Fruit fly (Drosophila melanogaster) whole organism, embryonic: ENCODE results near the gene CG32708.

Source experiments
- Abd-B ChIP-seq: fragments of 200-800 bp; sonication (Bioruptor generic); optimal IDR thresholded peaks from 2 replicates; lab custom pipeline; 2018; ENCODE audit warnings: missing biosample characterization, mild to moderate bottlenecking, missing genetic modification characterization, moderate library complexity
- Atf3 ChIP-seq: fragments of 200-800 bp; sonication (Bioruptor generic); optimal IDR thresholded peaks from 3 replicates; lab custom pipeline; 2016; ENCODE audit warnings: missing biosample characterization, missing genetic modification characterization
- Atf6 ChIP-seq: fragments of 200-800 bp; sonication (Bioruptor generic); IDR thresholded peaks from 2 replicates; pipeline ENCODE4 v1.3.6; 2022; ENCODE audit warnings: missing biosample characterization, missing genetic modification characterization
- CG10565 ChIP-seq: fragments of 200-800 bp; sonication (Bioruptor generic); optimal IDR thresholded peaks from 3 replicates; lab custom pipeline; 2016; ENCODE audit warnings: missing biosample characterization, mild to moderate bottlenecking, missing genetic modification characterization
- CG14014 ChIP-seq: fragments of 200-800 bp; sonication (Bioruptor generic); IDR thresholded peaks from 2 replicates; pipeline ENCODE4 v1.3.6; 2022; ENCODE audit warnings: missing biosample characterization, missing genetic modification characterization
- CG14710 ChIP-seq: fragments of 200-800 bp; sonication (Bioruptor generic); optimal IDR thresholded peaks from 3 replicates; lab custom pipeline; 2019; ENCODE audit warnings: missing biosample characterization, mild to moderate bottlenecking, missing genetic modification characterization, moderate library complexity
- CG16779 ChIP-seq: fragments of 200-800 bp; sonication (Bioruptor generic); IDR thresholded peaks from 2 replicates; pipeline ENCODE4 v1.3.6; 2022; ENCODE audit warnings: missing biosample characterization, missing genetic modification characterization
- CG17568 ChIP-seq: fragments of 200-800 bp; sonication (Bioruptor generic); optimal IDR thresholded peaks from 2 replicates; lab custom pipeline; 2018; ENCODE audit warnings: missing biosample characterization, mild to moderate bottlenecking, missing genetic modification characterization, moderate library complexity
- CG17612 ChIP-seq: fragments of 200-800 bp; sonication (Bioruptor generic); IDR thresholded peaks from 2 replicates; pipeline ENCODE4 v1.3.6; 2022; ENCODE audit warnings: missing biosample characterization, missing genetic modification characterization
- CG34376 ChIP-seq: fragments of 200-800 bp; sonication (Bioruptor generic); optimal IDR thresholded peaks from 2 replicates; lab custom pipeline; 2018; ENCODE audit warnings: missing biosample characterization, mild to moderate bottlenecking, missing genetic modification characterization
- CG5245 ChIP-seq: fragments of 200-800 bp; sonication (Bioruptor generic); optimal IDR thresholded peaks from 3 replicates; lab custom pipeline; 2016; ENCODE audit warnings: missing biosample characterization, missing genetic modification characterization
- CG5953 ChIP-seq: fragments of 200-800 bp; sonication (Bioruptor generic); IDR thresholded peaks from 2 replicates; pipeline ENCODE4 v1.3.6; 2022; ENCODE audit warnings: missing biosample characterization, missing genetic modification characterization
- CG6272 ChIP-seq: fragments of 200-800 bp; sonication (Bioruptor generic); IDR thresholded peaks from 2 replicates; pipeline ENCODE4 v1.3.6; 2022; ENCODE audit warnings: missing biosample characterization, missing genetic modification characterization
- Chrac-16 ChIP-seq: fragments of 200-800 bp; sonication (Bioruptor generic); optimal IDR thresholded peaks from 3 replicates; lab custom pipeline; 2016; ENCODE audit warnings: missing biosample characterization, missing genetic modification characterization
- CrebB ChIP-seq: fragments of 200-800 bp; sonication (Bioruptor generic); optimal IDR thresholded peaks from 3 replicates; lab custom pipeline; 2018; ENCODE audit warnings: missing biosample characterization, mild to moderate bottlenecking, missing genetic modification characterization
- D19A ChIP-seq: fragments of 200-800 bp; optimal IDR thresholded peaks from 3 replicates; lab custom pipeline; 2019; ENCODE audit warnings: missing biosample characterization, mild to moderate bottlenecking, missing genetic modification characterization, moderate library complexity
- Dek ChIP-seq: fragments of 200-800 bp; sonication (Bioruptor generic); optimal IDR thresholded peaks from 3 replicates; lab custom pipeline; 2019; ENCODE audit warnings: missing biosample characterization, mild to moderate bottlenecking, missing genetic modification characterization, moderate library complexity
- E2f2 ChIP-seq: fragments of 200-800 bp; sonication (Bioruptor generic); IDR thresholded peaks from 2 replicates; pipeline ENCODE4 v1.3.6; 2022; ENCODE audit warnings: missing biosample characterization, missing genetic modification characterization
- Ets97D ChIP-seq: fragments of 200-800 bp; sonication (Bioruptor generic); optimal IDR thresholded peaks from 3 replicates; lab custom pipeline; 2016; ENCODE audit warnings: missing biosample characterization, missing genetic modification characterization
- Fer2 ChIP-seq: fragments of 200-800 bp; sonication (Bioruptor generic); optimal IDR thresholded peaks from 2 replicates; lab custom pipeline; 2018; ENCODE audit warnings: missing biosample characterization, mild to moderate bottlenecking, missing genetic modification characterization, moderate library complexity
- Hr39 ChIP-seq: fragments of >200 bp; optimal IDR thresholded peaks from 2 replicates; lab custom pipeline; 2017
- Jarid2 ChIP-seq: fragments of 200-800 bp; sonication (Bioruptor generic); optimal IDR thresholded peaks from 3 replicates; lab custom pipeline; 2017; ENCODE audit warnings: mild to moderate bottlenecking, missing biosample characterization, missing genetic modification reagents, missing genetic modification characterization
- MESR4 ChIP-seq: fragments of 200-800 bp; sonication (Bioruptor generic); optimal IDR thresholded peaks from 2 replicates; lab custom pipeline; 2018; ENCODE audit warnings: missing biosample characterization, mild to moderate bottlenecking, missing genetic modification characterization, moderate library complexity
- Mes4 ChIP-seq: fragments of 200-800 bp; sonication (Bioruptor generic); optimal IDR thresholded peaks from 2 replicates; lab custom pipeline; 2016; ENCODE audit warnings: missing biosample characterization, missing genetic modification characterization
- Myb ChIP-seq: fragments of 200-800 bp; sonication (Bioruptor generic); optimal IDR thresholded peaks from 2 replicates; lab custom pipeline; 2016; ENCODE audit warnings: missing biosample characterization, missing genetic modification characterization
- Sin3A ChIP-seq: fragments of >200 bp; optimal IDR thresholded peaks from 2 replicates; lab custom pipeline; 2018
- Sox100B ChIP-seq: fragments of 200-800 bp; sonication (Bioruptor generic); optimal IDR thresholded peaks from 3 replicates; lab custom pipeline; 2018; ENCODE audit warnings: missing biosample characterization, mild to moderate bottlenecking, missing genetic modification characterization
- Tbp ChIP-seq: fragments of >200 bp; optimal IDR thresholded peaks from 2 replicates; lab custom pipeline; 2018; ENCODE audit warnings: missing biosample characterization, missing genetic modification characterization
- bowl ChIP-seq: fragments of 200-800 bp; sonication (Bioruptor generic); IDR thresholded peaks from 2 replicates; pipeline ENCODE4 v1.3.6; 2022; ENCODE audit warnings: missing biosample characterization, missing genetic modification characterization
- br ChIP-seq: fragments of >200 bp; optimal IDR thresholded peaks from 2 replicates; lab custom pipeline; 2017
- caup ChIP-seq: fragments of 200-800 bp; sonication (Bioruptor generic); optimal IDR thresholded peaks from 3 replicates; lab custom pipeline; 2017; ENCODE audit warnings: missing biosample characterization, mild to moderate bottlenecking, missing genetic modification characterization, moderate library complexity; ENCODE audit not compliant: severe bottlenecking
- cg ChIP-seq: fragments of 200-800 bp; sonication (Bioruptor generic); optimal IDR thresholded peaks from 3 replicates; lab custom pipeline; 2019; ENCODE audit warnings: missing biosample characterization, mild to moderate bottlenecking, missing genetic modification characterization, moderate library complexity
- crp ChIP-seq, 2 experiments: fragments of 200-800 bp; sonication (Bioruptor generic); optimal IDR thresholded peaks; 2 replicates in 1 of 2; 3 replicates in 1 of 2; lab custom pipeline; 2017; ENCODE audit warnings: missing biosample characterization in 2 of 2, missing genetic modification characterization in 2 of 2, mild to moderate bottlenecking in 1 of 2, moderate library complexity in 1 of 2
- danr ChIP-seq: fragments of 200-800 bp; sonication (Bioruptor generic); IDR thresholded peaks from 2 replicates; pipeline ENCODE4 v1.3.6; 2022; ENCODE audit warnings: missing biosample characterization, missing genetic modification characterization
- esg ChIP-seq: fragments of 200-800 bp; sonication (Bioruptor generic); conservative IDR thresholded peaks from 2 replicates; pipeline ENCODE4 v1.3.6; 2022; ENCODE audit warnings: missing biosample characterization, missing genetic modification characterization
- ftz-f1 ChIP-seq: fragments of 200-800 bp; sonication (Bioruptor generic); optimal IDR thresholded peaks from 2 replicates; lab custom pipeline; 2016; ENCODE audit warnings: missing biosample characterization, missing genetic modification characterization
- inv ChIP-seq: fragments of 200-800 bp; sonication (Bioruptor generic); IDR thresholded peaks from 2 replicates; pipeline ENCODE4 v1.3.6; 2022; ENCODE audit warnings: missing biosample characterization, missing genetic modification characterization; ENCODE audit not compliant: partially characterized antibody
- ken ChIP-seq: fragments of 200-800 bp; sonication (Bioruptor generic); IDR thresholded peaks from 3 replicates; pipeline ENCODE4 v1.3.6; 2022; ENCODE audit warnings: missing biosample characterization, missing genetic modification characterization
- knrl ChIP-seq: fragments of 200-800 bp; sonication (Bioruptor generic); IDR thresholded peaks from 3 replicates; pipeline ENCODE4 v1.3.6; 2022; ENCODE audit warnings: missing biosample characterization, missing genetic modification characterization; ENCODE audit not compliant: partially characterized antibody
- maf-S ChIP-seq: fragments of 200-800 bp; sonication (Bioruptor generic); optimal IDR thresholded peaks from 2 replicates; lab custom pipeline; 2016; ENCODE audit warnings: missing biosample characterization, missing genetic modification characterization
- org-1 ChIP-seq: fragments of 200-800 bp; sonication (Bioruptor generic); optimal IDR thresholded peaks from 2 replicates; lab custom pipeline; 2017; ENCODE audit warnings: missing biosample characterization, missing genetic modification characterization
- pum ChIP-seq: fragments of 200-800 bp; sonication (Bioruptor generic); optimal IDR thresholded peaks from 2 replicates; lab custom pipeline; 2016; ENCODE audit warnings: missing biosample characterization, missing genetic modification characterization
- repo ChIP-seq: fragments of 200-800 bp; sonication (Bioruptor generic); optimal IDR thresholded peaks from 2 replicates; lab custom pipeline; 2016; ENCODE audit warnings: missing biosample characterization, missing genetic modification characterization
- sc ChIP-seq, 3 experiments: fragments of >200 bp in 2 of 3; fragments of 200-800 bp in 1 of 3; sonication (Bioruptor generic) in 1 of 3; optimal IDR thresholded peaks; 2 replicates in 2 of 3; 3 replicates in 1 of 3; lab custom pipeline; 2017; ENCODE audit warnings: mild to moderate bottlenecking in 1 of 3, missing biosample characterization in 1 of 3, missing genetic modification characterization in 1 of 3, missing genetic modification reagents in 1 of 3
- tio ChIP-seq: fragments of 200-800 bp; sonication (Bioruptor generic); optimal IDR thresholded peaks from 2 replicates; lab custom pipeline; 2017; ENCODE audit warnings: missing biosample characterization, missing genetic modification characterization, inconsistent platforms
- tna ChIP-seq: fragments of 200-800 bp; sonication (Bioruptor generic); IDR thresholded peaks from 2 replicates; pipeline ENCODE4 v1.3.6; 2022; ENCODE audit warnings: missing biosample characterization, missing genetic modification characterization; ENCODE audit not compliant: partially characterized antibody
- twi ChIP-seq: fragments of 200-800 bp; optimal IDR thresholded peaks from 2 replicates; lab custom pipeline; 2019; ENCODE audit warnings: missing biosample characterization, mild to moderate bottlenecking, missing genetic modification characterization, moderate library complexity
- unc-4 ChIP-seq: fragments of 200-800 bp; sonication (Bioruptor generic); IDR thresholded peaks from 2 replicates; pipeline ENCODE4 v1.3.6; 2022; ENCODE audit warnings: missing biosample characterization, missing genetic modification characterization; ENCODE audit not compliant: partially characterized antibody
- usp ChIP-seq: fragments of >200 bp; optimal IDR thresholded peaks from 2 replicates; lab custom pipeline; 2017; ENCODE audit warnings: missing biosample characterization, missing genetic modification characterization
- zf30C ChIP-seq: fragments of 200-800 bp; sonication (Bioruptor generic); optimal IDR thresholded peaks from 3 replicates; lab custom pipeline; 2018; ENCODE audit warnings: missing biosample characterization, mild to moderate bottlenecking, missing genetic modification characterization

Gene CG32708

dm6 chrX:9041789-9042456 lies 43.8 kb upstream of the CG32708 start (continued):
- TF ChIP-seq CG17568 (GFP tag; lab: Kevin White, UChicago) (no peak), CG16779 (no peak), twi (no peak), Dek (tag; lab: Kevin White, UChicago) (no peak), CG6272 (GFP tag; lab: Robert Waterston, UW) (no peak), CG34376 (GFP tag; lab: Kevin White, UChicago) (no peak), Hr39 (lab: Kevin White, UChicago) (no peak), unc-4 (GFP tag; lab: Robert Waterston, UW) (no peak), sc (optimal IDR thresholded peaks at IDR 0.05; lab: Kevin White, UChicago) (no peak), sc (GFP tag; optimal IDR thresholded peaks at IDR 0.05; lab: Kevin White, UChicago) (peak; percentile 26), esg (GFP tag; lab: Robert Waterston, UW) (no peak; the same call in 1 of the 2 replicates), Abd-B (peak; percentile 69), Tbp (GFP tag; lab: Kevin White, UChicago) (no peak), pum (GFP tag; lab: Kevin White, UChicago) (peak; percentile 64), bowl (GFP tag; lab: Robert Waterston, UW) (no peak), tio (GFP tag; lab: Kevin White, UChicago) (peak; percentile 72), org-1 (GFP tag; lab: Kevin White, UChicago) (peak; percentile 23), Atf3 (GFP tag; lab: Kevin White, UChicago) (peak; percentile 20), Atf6 (GFP tag; lab: Robert Waterston, UW) (no peak), Jarid2 (GFP tag; lab: Kevin White, UChicago) (no peak), D19A (tag; lab: Kevin White, UChicago) (peak; percentile 48), CG17612 (GFP tag; lab: Robert Waterston, UW) (no peak), danr (peak; percentile 34; the same call in 1 of the 2 replicates), maf-S (no peak), caup (GFP tag; lab: Kevin White, UChicago) (no peak), Sin3A (lab: Kevin White, UChicago) (no peak), Chrac-16 (GFP tag; lab: Kevin White, UChicago) (peak; percentile 26), Mes4 (GFP tag; lab: Kevin White, UChicago) (peak; percentile 39), Sox100B (GFP tag; lab: Kevin White, UChicago) (peak; percentile 76), zf30C (GFP tag; lab: Kevin White, UChicago) (no peak), CG14014 (no peak; the same call in 1 of the 2 replicates), CrebB (tag; lab: Kevin White, UChicago) (no peak), CG14710 (tag; lab: Kevin White, UChicago) (peak; percentile 57), CG5953 (GFP tag; lab: Robert Waterston, UW) (no peak), crp (GFP tag; optimal IDR thresholded peaks at IDR 0.05; lab: Kevin White, UChicago) (no peak), knrl (GFP tag; lab: Robert Waterston, UW) (no peak), br (lab: Kevin White, UChicago) (no peak), cg (GFP tag; lab: Kevin White, UChicago) (no peak), ken (GFP tag; lab: Robert Waterston, UW) (peak; percentile 43; the same call in 1 of the 3 replicates), repo (GFP tag; lab: Kevin White, UChicago) (no peak), CG5245 (peak; percentile 31), CG10565 (GFP tag; lab: Kevin White, UChicago) (no peak), MESR4 (no peak), inv (GFP tag; lab: Robert Waterston, UW) (no peak), E2f2 (GFP tag; lab: Robert Waterston, UW) (peak; percentile 15; the same call in 1 of the 2 replicates), Myb (no peak), Fer2 (no peak), ftz-f1 (no peak), usp (GFP tag; lab: Kevin White, UChicago) (no peak), Ets97D (GFP tag; lab: Kevin White, UChicago) (peak; percentile 6), tna (GFP tag; lab: Robert Waterston, UW) (no peak)
